In the genomic region with DNA sequence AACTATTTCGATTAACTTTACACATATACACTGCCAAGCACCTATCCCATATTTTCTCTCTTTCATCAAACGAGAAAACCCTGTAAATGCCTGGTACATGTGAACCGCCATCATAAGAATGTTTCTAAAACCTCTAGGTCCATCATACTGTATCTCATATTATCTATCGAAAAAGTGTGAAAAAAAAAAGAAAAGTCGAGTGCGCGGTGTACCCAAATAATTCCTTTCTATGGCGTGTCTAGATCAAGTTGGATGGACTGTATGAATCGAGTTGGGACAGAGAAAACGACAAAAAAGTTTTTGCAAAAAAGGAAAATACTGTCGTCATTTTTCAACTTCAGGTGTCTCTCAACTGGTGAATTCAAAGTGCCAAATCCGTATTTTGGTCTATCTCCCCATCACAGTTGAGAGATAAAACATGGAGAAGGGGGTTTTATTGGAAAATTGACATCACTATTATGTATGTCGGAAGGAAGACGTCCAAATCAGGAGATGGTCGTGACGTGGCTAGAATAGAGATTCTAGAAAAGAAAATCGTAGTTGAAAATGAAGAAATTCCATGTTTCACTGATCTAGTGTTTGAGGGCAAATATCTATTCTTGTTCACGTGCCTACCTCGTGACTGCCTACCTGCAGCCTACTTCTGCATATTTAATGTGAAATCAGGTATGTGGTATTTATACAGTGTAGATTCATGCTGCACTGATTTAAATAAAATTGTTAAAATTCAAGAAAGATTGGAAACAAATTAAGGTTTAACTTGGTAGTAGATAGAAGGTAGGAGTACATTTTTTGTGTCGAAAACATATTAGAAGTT, we compare ENCODE assay signal across 5 worm cellular contexts.
TF ChIP-seq lines count a peak whose summit lies in the region.

No protein-coding gene starts in this region.

TF ChIP-seq in whole organism, L1 larva, 84 proteins besides CTCF, POLR2A, EP300 and RAD21 (continues in another document):
- TF ChIP-seq ceh-63 (GFP tag; optimal IDR thresholded peaks at IDR 0.05; lab: Kevin White, UChicago) (no peak), C04F5.9 (tag; optimal IDR thresholded peaks at IDR 0.05; lab: Kevin White, UChicago) (no peak), unc-30 (tag; optimal IDR thresholded peaks at IDR 0.05; lab: Kevin White, UChicago) (no peak), lin-39 (tag; optimal IDR thresholded peaks at IDR 0.05; lab: Kevin White, UChicago) (no peak), lin-14 (GFP tag; optimal IDR thresholded peaks at IDR 0.05; lab: Kevin White, UChicago) (peak; percentile 58), blmp-1 (tag; optimal IDR thresholded peaks at IDR 0.05; lab: Kevin White, UChicago) (peak; percentile 38), nhr-20 (tag; optimal IDR thresholded peaks at IDR 0.05; lab: Kevin White, UChicago) (peak; percentile 64), nhr-47 (tag; optimal IDR thresholded peaks at IDR 0.05; lab: Kevin White, UChicago) (peak; percentile 24), mef-2 (tag; optimal IDR thresholded peaks at IDR 0.05; lab: Kevin White, UChicago) (no peak), dsc-1 (tag; optimal IDR thresholded peaks at IDR 0.05; lab: Kevin White, UChicago) (no peak), sptf-1 (tag; optimal IDR thresholded peaks at IDR 0.05; lab: Kevin White, UChicago) (no peak), nhr-71 (tag; optimal IDR thresholded peaks at IDR 0.05; lab: Kevin White, UChicago) (peak; percentile 77), hpl-2 (GFP tag; optimal IDR thresholded peaks at IDR 0.05; lab: Kevin White, UChicago) (no peak), fkh-4 (tag; optimal IDR thresholded peaks at IDR 0.05; lab: Kevin White, UChicago; ENCODE audit: borderline replicate concordance) (no peak), vab-15 (tag; optimal IDR thresholded peaks at IDR 0.05; lab: Kevin White, UChicago) (no peak), nhr-11 (tag; optimal IDR thresholded peaks at IDR 0.05; lab: Kevin White, UChicago) (no peak), swsn-7 (tag; optimal IDR thresholded peaks at IDR 0.05; lab: Kevin White, UChicago) (no peak)

TF ChIP-seq in whole organism, L2 larva, 48 proteins besides CTCF, POLR2A, EP300 and RAD21:
- TF ChIP-seq blmp-1 (tag; optimal IDR thresholded peaks at IDR 0.05; lab: Kevin White, UChicago; ENCODE audit: insufficient read depth): no peak
- TF ChIP-seq egl-27 (tag; optimal IDR thresholded peaks at IDR 0.05; lab: Kevin White, UChicago): peak; percentile 10
- TF ChIP-seq snpc-4 (tag; optimal IDR thresholded peaks at IDR 0.05; lab: Kevin White, UChicago): no peak
- peak; percentile 30 for TF ChIP-seq sma-3 (GFP tag; optimal IDR thresholded peaks at IDR 0.05; lab: Kevin White, UChicago)
- no peak for TF ChIP-seq ceh-16 (tag; optimal IDR thresholded peaks at IDR 0.05; lab: Kevin White, UChicago)
- peak; percentile 21 for TF ChIP-seq crh-2 (tag; optimal IDR thresholded peaks at IDR 0.05; lab: Kevin White, UChicago)
- peak; percentile 49 for TF ChIP-seq nhr-25 (tag; optimal IDR thresholded peaks at IDR 0.05; lab: Kevin White, UChicago)
- peak; percentile 10 for TF ChIP-seq nhr-129 (tag; optimal IDR thresholded peaks at IDR 0.05; lab: Kevin White, UChicago)
- peak; percentile 61 for TF ChIP-seq sma-9 (GFP tag; optimal IDR thresholded peaks at IDR 0.05; lab: Kevin White, UChicago)
- no peak for TF ChIP-seq sma-9 (tag; optimal IDR thresholded peaks at IDR 0.05; lab: Kevin White, UChicago)

TF ChIP-seq in whole organism, L3 larva, 47 proteins besides CTCF, POLR2A, EP300 and RAD21:
- TF ChIP-seq mml-1 (tag; optimal IDR thresholded peaks at IDR 0.05; lab: Kevin White, UChicago) (peak; percentile 24), nhr-43 (tag; optimal IDR thresholded peaks at IDR 0.05; lab: Kevin White, UChicago; ENCODE audit: poor library complexity, severe bottlenecking) (peak; percentile 42), nhr-237 (tag; optimal IDR thresholded peaks at IDR 0.05; lab: Kevin White, UChicago) (no peak)

TF ChIP-seq in whole organism, L4 larva, 104 proteins besides CTCF, POLR2A, EP300 and RAD21:
- TF ChIP-seq aha-1 (tag; lab: Kevin White, UChicago): peak; percentile 93
- no peak for TF ChIP-seq lin-38 (GFP tag; IDR thresholded peaks at IDR 0.05; lab: Robert Waterston, UW)
- no peak for TF ChIP-seq ces-1 (GFP tag; optimal IDR thresholded peaks at IDR 0.05; lab: Kevin White, UChicago)
- no peak for TF ChIP-seq snpc-4 (tag; optimal IDR thresholded peaks at IDR 0.05; lab: Kevin White, UChicago)
- TF ChIP-seq nhr-48 (tag; optimal IDR thresholded peaks at IDR 0.05; lab: Kevin White, UChicago): peak; percentile 97
- TF ChIP-seq egl-43 (GFP tag; IDR thresholded peaks at IDR 0.05; lab: Robert Waterston, UW): no peak
- 0 out of 2 replicates have a peak, but pooled peaks have one; percentile 61 for TF ChIP-seq tra-1 (GFP tag; IDR thresholded peaks at IDR 0.05; lab: Robert Waterston, UW)
- peak; percentile 30 for TF ChIP-seq hlh-11 (tag; optimal IDR thresholded peaks at IDR 0.05; lab: Kevin White, UChicago)
- TF ChIP-seq jun-1 (tag; optimal IDR thresholded peaks at IDR 0.05; lab: Kevin White, UChicago): no peak
- no peak for TF ChIP-seq nhr-11 (tag; optimal IDR thresholded peaks at IDR 0.05; lab: Kevin White, UChicago)
- TF ChIP-seq dmd-6 (GFP tag; IDR thresholded peaks at IDR 0.05; lab: Robert Waterston, UW): peak; percentile 46
- TF ChIP-seq gei-8 (GFP tag; optimal IDR thresholded peaks at IDR 0.05; lab: Kevin White, UChicago): peak; percentile 5
- peak; percentile 56 for TF ChIP-seq hlh-30 (tag; optimal IDR thresholded peaks at IDR 0.05; lab: Kevin White, UChicago; ENCODE audit: insufficient read depth)
- TF ChIP-seq nhr-28 (tag; optimal IDR thresholded peaks at IDR 0.05; lab: Kevin White, UChicago): peak; percentile 31
- TF ChIP-seq unc-62 (GFP tag; optimal IDR thresholded peaks at IDR 0.05 in 1 of 2; lab: Kevin White, UChicago): peak in 1 of 2 experiments; percentile 59
- no peak for TF ChIP-seq unc-62 (tag; optimal IDR thresholded peaks at IDR 0.05; lab: Kevin White, UChicago)
- TF ChIP-seq mdl-1 (tag; optimal IDR thresholded peaks at IDR 0.05; lab: Kevin White, UChicago): peak in 1 of 2 experiments; percentile 25

TF ChIP-seq in whole organism, young adult, 124 proteins besides CTCF, POLR2A, EP300 and RAD21:
- TF ChIP-seq repo-1 (tag; optimal IDR thresholded peaks at IDR 0.05; lab: Kevin White, UChicago): no peak
- peak; percentile 43 for TF ChIP-seq somi-1 (GFP tag; optimal IDR thresholded peaks at IDR 0.05; lab: Kevin White, UChicago)
- no peak for TF ChIP-seq let-607 (tag; optimal IDR thresholded peaks at IDR 0.05; lab: Kevin White, UChicago)
- TF ChIP-seq K11D2.4 (GFP tag; IDR thresholded peaks at IDR 0.05; lab: Robert Waterston, UW): 0 out of 2 replicates have a peak, but pooled peaks have one; percentile 33
- peak; percentile 47 for TF ChIP-seq lin-40 (tag; optimal IDR thresholded peaks at IDR 0.05; lab: Kevin White, UChicago)
